Worm (Caenorhabditis elegans): ENCODE data around the gene gmps-1.

The gmps-1 gene

ce11 chrII:10868670-10869246, at the start of gene gmps-1, which contains the start of gene cap-2 (continued):
- TF ChIP-seq ceh-44 (GFP tag; IDR thresholded peaks at IDR 0.05) (no peak), mes-2 (tag; optimal IDR thresholded peaks at IDR 0.05; ENCODE audit: poor library complexity, severe bottlenecking) (peak; percentile 96), nhr-76 (tag; optimal IDR thresholded peaks at IDR 0.05) (peak; percentile 35), nhr-6 (tag; optimal IDR thresholded peaks at IDR 0.05) (peak; percentile 93), lin-13 (GFP tag; optimal IDR thresholded peaks at IDR 0.05) (peak; percentile 82)

- TF ChIP-seq nhr-237 (tag; optimal IDR thresholded peaks at IDR 0.05), result no peak
- peak in 1 of 2 experiments; percentile 48 for TF ChIP-seq unc-62 (GFP tag; optimal IDR thresholded peaks at IDR 0.05 in 1 of 2)
- TF ChIP-seq unc-62 (tag; optimal IDR thresholded peaks at IDR 0.05), result no peak
Observed at ce11 chrII:10917174-10917573, 48.7 kb upstream of the gmps-1 start, which contains the start of gene F44F4.10. TSS of gene F44F4.10 (minus strand) at chrII:10917274.

- TF ChIP-seq tag-97 (GFP tag; IDR thresholded peaks at IDR 0.05), result no peak
- no peak for TF ChIP-seq lir-3 (tag; optimal IDR thresholded peaks at IDR 0.05)
- no peak for TF ChIP-seq spr-3 (GFP tag; optimal IDR thresholded peaks at IDR 0.05)
- no peak for TF ChIP-seq hif-1 (tag; optimal IDR thresholded peaks at IDR 0.05)
- no peak for TF ChIP-seq ceh-32 (tag; optimal IDR thresholded peaks at IDR 0.05; ENCODE audit: poor library complexity)
- TF ChIP-seq nhr-6 (tag; optimal IDR thresholded peaks at IDR 0.05), result no peak
- no peak for TF ChIP-seq Y75B8A.6 (GFP tag; IDR thresholded peaks at IDR 0.05)
- no peak for TF ChIP-seq attf-4 (tag; optimal IDR thresholded peaks at IDR 0.05)
- no peak for TF ChIP-seq F26F4.8 (GFP tag; conservative IDR thresholded peaks at IDR 0.05)
- TF ChIP-seq saeg-2 (GFP tag; IDR thresholded peaks at IDR 0.05), result no peak
- no peak for TF ChIP-seq tra-1 (GFP tag; IDR thresholded peaks at IDR 0.05)
- TF ChIP-seq nhr-25 (tag; optimal IDR thresholded peaks at IDR 0.05; ENCODE audit: borderline replicate concordance, insufficient read depth), result no peak
- TF ChIP-seq unc-62 (GFP tag; optimal IDR thresholded peaks at IDR 0.05 in 1 of 2), result no peak
- no peak for TF ChIP-seq unc-62 (tag; optimal IDR thresholded peaks at IDR 0.05)
- TF ChIP-seq lsy-2 (tag; optimal IDR thresholded peaks at IDR 0.05), result no peak
- TF ChIP-seq ces-1 (GFP tag; optimal IDR thresholded peaks at IDR 0.05), result no peak
- no peak for TF ChIP-seq lin-38 (GFP tag; IDR thresholded peaks at IDR 0.05)
- no peak for TF ChIP-seq lin-15B (tag; optimal IDR thresholded peaks at IDR 0.05)
- no peak for TF ChIP-seq Y105C5A.15 (GFP tag; IDR thresholded peaks at IDR 0.05)
- no peak for TF ChIP-seq F49E8.2 (tag; optimal IDR thresholded peaks at IDR 0.05; ENCODE audit: borderline replicate concordance)
- no peak for TF ChIP-seq zfp-2 (tag; optimal IDR thresholded peaks at IDR 0.05)
Observed at ce11 chrII:10915732-10916131, 47.2 kb upstream of the gmps-1 start, which contains the start of gene F44F4.9. TSS of gene F44F4.9 (minus strand) at chrII:10915832.

ce11 chrII:10914366-10914765, 45.8 kb upstream of the gmps-1 start, which contains the start of gene F44F4.15:
TSS of gene F44F4.15 (plus strand) at chrII:10914666.
- TF ChIP-seq daf-16 (GFP tag; optimal IDR thresholded peaks at IDR 0.05) (no peak), daf-16 (tag; optimal IDR thresholded peaks at IDR 0.05) (no peak), sdz-12 (GFP tag; optimal IDR thresholded peaks at IDR 0.05) (no peak), dve-1 (tag; optimal IDR thresholded peaks at IDR 0.05; ENCODE audit: insufficient read depth) (no peak), nhr-111 (GFP tag; optimal IDR thresholded peaks at IDR 0.05) (no peak), daf-19 (GFP tag; conservative IDR thresholded peaks at IDR 0.05) (no peak), cey-2 (tag; optimal IDR thresholded peaks at IDR 0.05; ENCODE audit: borderline replicate concordance, insufficient read depth) (no peak), hlh-30 (tag; optimal IDR thresholded peaks at IDR 0.05; ENCODE audit: insufficient read depth) (no peak), T26A8.4 (GFP tag; IDR thresholded peaks at IDR 0.05) (no peak), mep-1 (tag; optimal IDR thresholded peaks at IDR 0.05) (no peak), hmg-1.1 (GFP tag; IDR thresholded peaks at IDR 0.05) (no peak)
